Worm (Caenorhabditis elegans) whole organism, L4/young adult: Measurements from ENCODE around the gene F59D12.5.

Experiments used
- W03F9.2 ChIP-seq: fragments of 150-350 bp; optimal IDR thresholded peaks from 2 replicates; lab custom pipeline; 2014; ENCODE audit warnings: missing biosample characterization, missing genetic modification characterization
- dao-5 ChIP-seq: sonication (generic microtip); optimal IDR thresholded peaks from 2 replicates; lab custom pipeline; 2016; ENCODE audit warnings: missing genotype, missing genetic modification characterization, moderate library complexity, missing compliant biosample characterization
- him-1 ChIP-seq: sonication (generic microtip); optimal IDR thresholded peaks from 2 replicates; lab custom pipeline; 2016; ENCODE audit warnings: missing genotype, missing genetic modification reagents, missing genetic modification characterization, missing compliant biosample characterization

DNA sequence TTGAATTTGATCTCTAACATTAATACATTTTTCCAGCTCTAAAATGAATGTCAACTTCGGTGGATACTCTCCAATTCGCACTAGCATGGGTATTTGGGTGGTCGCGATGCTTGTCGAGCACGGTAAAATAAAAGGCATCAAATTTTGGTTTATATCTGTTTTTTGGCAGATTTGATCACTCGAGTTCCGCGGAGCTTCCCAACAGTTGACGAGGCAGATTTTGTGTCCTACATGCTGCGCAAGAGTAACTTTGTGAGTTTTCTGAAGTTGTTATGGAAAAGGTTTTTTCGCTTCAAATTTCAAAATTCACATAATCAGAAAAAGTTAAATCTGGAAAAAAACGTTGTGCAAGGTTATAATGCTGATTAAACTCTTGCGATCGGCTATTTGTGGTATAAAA lies 5.8 kb downstream of the F59D12.5 start:
- TF ChIP-seq him-1 (no peak), dao-5 (tag; lab: Kevin White, UChicago) (no peak), W03F9.2 (tag; lab: Kevin White, UChicago) (no peak)
